Worm (Caenorhabditis elegans) whole organism, L4/young adult: ENCODE data around the gene T05A12.4.

Experiments used
- W03F9.2 ChIP-seq: fragments of 150-350 bp; optimal IDR thresholded peaks from 2 replicates; lab custom pipeline; 2014; ENCODE audit warnings: missing biosample characterization, missing genetic modification characterization
- dao-5 ChIP-seq: sonication (generic microtip); optimal IDR thresholded peaks from 2 replicates; lab custom pipeline; 2016; ENCODE audit warnings: missing genotype, missing genetic modification characterization, moderate library complexity, missing compliant biosample characterization

- TF ChIP-seq dao-5 (tag; lab: Kevin White, UChicago): no peak
- peak; percentile 66 for TF ChIP-seq W03F9.2 (tag; lab: Kevin White, UChicago)
Measured at ce11 chrIV:6839091-6839522, 48.6 kb upstream of the T05A12.4 start.
